Fruit fly (Drosophila melanogaster): ENCODE data around the gene CG12541.
A peak's percentile ranks its signal among the peaks of the same experiment; 100 is the strongest.

CG12541 gene

dm6 chrX:7102013-7102520 lies 36.2 kb upstream of the CG12541 start, which contains the start of gene CG4615 (continued):
- TF ChIP-seq CG34224 (GFP tag; IDR thresholded peaks at IDR 0.05; ENCODE audit: partially characterized antibody) (peak; percentile 90), sr (GFP tag; IDR thresholded peaks at IDR 0.05) (peak; percentile 82; the same call in 2 of the 3 replicates), al (GFP tag; IDR thresholded peaks at IDR 0.05) (peak; percentile 7; the same call in 1 of the 2 replicates), HLH3B (GFP tag; IDR thresholded peaks at IDR 0.05) (0 out of 2 replicates have a peak, but pooled peaks have one; percentile 28), NK7.1 (GFP tag; optimal IDR thresholded peaks at IDR 0.05) (no peak), CG7556 (GFP tag; optimal IDR thresholded peaks at IDR 0.05) (no peak), Myb (GFP tag; optimal IDR thresholded peaks at IDR 0.05) (peak; percentile 69), nerfin-2 (GFP tag; IDR thresholded peaks at IDR 0.05; ENCODE audit: partially characterized antibody) (peak; percentile 67), stwl (tag; optimal IDR thresholded peaks at IDR 0.05) (peak; percentile 35), slou (GFP tag; optimal IDR thresholded peaks at IDR 0.05) (no peak), stc (GFP tag; IDR thresholded peaks at IDR 0.05) (no peak), CG14441 (GFP tag; IDR thresholded peaks at IDR 0.05) (peak; percentile 46), HLH4C (GFP tag; IDR thresholded peaks at IDR 0.05; ENCODE audit: partially characterized antibody) (peak; percentile 70), Rfx (GFP tag; IDR thresholded peaks at IDR 0.05) (peak; percentile 74), Abd-B (GFP tag; optimal IDR thresholded peaks at IDR 0.05) (no peak), dpn (GFP tag; optimal IDR thresholded peaks at IDR 0.05) (no peak), prd (optimal IDR thresholded peaks at IDR 0.05) (no peak), prd (GFP tag; IDR thresholded peaks at IDR 0.05) (peak; percentile 37; the same call in 1 of the 3 replicates), crol (GFP tag; IDR thresholded peaks at IDR 0.05) (peak; percentile 49; the same call in 1 of the 2 replicates), CG9876 (GFP tag; optimal IDR thresholded peaks at IDR 0.05) (no peak), sqz (GFP tag; optimal IDR thresholded peaks at IDR 0.05) (peak; percentile 81), klu (GFP tag; IDR thresholded peaks at IDR 0.05) (0 out of 2 replicates have a peak, but pooled peaks have one; percentile 2), pan (optimal IDR thresholded peaks at IDR 0.05) (no peak), pan (GFP tag; optimal IDR thresholded peaks at IDR 0.05 in 1 of 2, IDR thresholded peaks at IDR 0.05 in 1 of 2) (peak in 1 of 2 experiments; percentile 18), CG11247 (GFP tag; IDR thresholded peaks at IDR 0.05) (peak; percentile 42; the same call in 1 of the 2 replicates), ken (GFP tag; IDR thresholded peaks at IDR 0.05) (no peak), slbo (GFP tag; IDR thresholded peaks at IDR 0.05) (peak; percentile 75), ab (GFP tag; optimal IDR thresholded peaks at IDR 0.05) (no peak), chinmo (GFP tag; IDR thresholded peaks at IDR 0.05; ENCODE audit: partially characterized antibody) (peak; percentile 69; the same call in 3 of the 4 replicates), Med (GFP tag) (peak; percentile 83), CG16815 (GFP tag; optimal IDR thresholded peaks at IDR 0.05) (no peak), Nf-YC (tag; optimal IDR thresholded peaks at IDR 0.05) (no peak), Rx (GFP tag; IDR thresholded peaks at IDR 0.05) (no peak), CG2678 (tag; optimal IDR thresholded peaks at IDR 0.05) (no peak), MBD-R2 (GFP tag; IDR thresholded peaks at IDR 0.05) (peak; percentile 85), CG6175 (GFP tag; IDR thresholded peaks at IDR 0.05) (no peak), Spps (tag; optimal IDR thresholded peaks at IDR 0.05) (no peak), Sox100B (GFP tag; optimal IDR thresholded peaks at IDR 0.05) (no peak), Optix (GFP tag; IDR thresholded peaks at IDR 0.05) (no peak), CG6791 (GFP tag; IDR thresholded peaks at IDR 0.05; ENCODE audit: partially characterized antibody) (peak; percentile 85), CG10959 (GFP tag; IDR thresholded peaks at IDR 0.05) (no peak), CG2116 (GFP tag; optimal IDR thresholded peaks at IDR 0.05) (no peak), Doc3 (GFP tag; IDR thresholded peaks at IDR 0.05; ENCODE audit: partially characterized antibody) (peak; percentile 86), CG9932 (GFP tag; IDR thresholded peaks at IDR 0.05) (peak; percentile 83), Mes4 (GFP tag; optimal IDR thresholded peaks at IDR 0.05) (no peak), Sry-δ (GFP tag; optimal IDR thresholded peaks at IDR 0.05) (peak; percentile 87), bcd (GFP tag; optimal IDR thresholded peaks at IDR 0.05) (no peak), Bdp1 (GFP tag; optimal IDR thresholded peaks at IDR 0.05) (no peak), hb (GFP tag; IDR thresholded peaks at IDR 0.05; ENCODE audit: partially characterized antibody) (peak; percentile 68), Ets65A (GFP tag) (peak; percentile 60), BEAF-32 (GFP tag; optimal IDR thresholded peaks at IDR 0.05) (peak; percentile 87)

Data from whole organism, embryonic.